Worm (Caenorhabditis elegans) whole organism, L2 larva: ENCODE measurements around the gene pap-2.

ENCODE experiments used
- ama-1 ChIP-seq: fragments of 150-350 bp; optimal IDR thresholded peaks from 2 replicates; lab custom pipeline; 2018; ENCODE audit warnings: inconsistent platforms
- dmd-4 ChIP-seq: sonication (generic microtip); optimal IDR thresholded peaks from 2 replicates; lab custom pipeline; 2017; ENCODE audit warnings: missing biosample characterization, missing genetic modification characterization
- elt-1 ChIP-seq: fragments of 150-350 bp; optimal IDR thresholded peaks from 2 replicates; lab custom pipeline; 2014; ENCODE audit warnings: missing biosample characterization, missing genetic modification characterization
- gmeb-1 ChIP-seq: fragments of 150-350 bp; optimal IDR thresholded peaks from 2 replicates; lab custom pipeline; 2014; ENCODE audit warnings: missing biosample characterization, missing genetic modification characterization
- nhr-11 ChIP-seq: fragments of 150-350 bp; optimal IDR thresholded peaks from 2 replicates; lab custom pipeline; 2014; ENCODE audit warnings: missing biosample characterization, missing genetic modification characterization
- nhr-12 ChIP-seq: fragments of 150-350 bp; optimal IDR thresholded peaks from 2 replicates; lab custom pipeline; 2014; ENCODE audit warnings: missing biosample characterization, missing genetic modification characterization
- nhr-237 ChIP-seq: fragments of 150-350 bp; optimal IDR thresholded peaks from 2 replicates; lab custom pipeline; 2014; ENCODE audit warnings: missing biosample characterization, missing genetic modification characterization
- nhr-25 ChIP-seq: fragments of 150-350 bp; sonication (generic microtip); optimal IDR thresholded peaks from 3 replicates; lab custom pipeline; 2014; ENCODE audit warnings: missing biosample characterization, missing genetic modification characterization
- nhr-77 ChIP-seq: fragments of 150-350 bp; optimal IDR thresholded peaks from 2 replicates; lab custom pipeline; 2014; ENCODE audit warnings: missing biosample characterization, missing genetic modification characterization
- snpc-4 ChIP-seq: fragments of 150-350 bp; optimal IDR thresholded peaks from 2 replicates; lab custom pipeline; 2014; ENCODE audit warnings: missing biosample characterization, missing genetic modification characterization
- ztf-1 ChIP-seq: fragments of 200-800 bp; sonication (Bioruptor generic); conservative IDR thresholded peaks from 2 replicates; pipeline ENCODE4 v1.3.6; 2022; ENCODE audit warnings: missing genetic modification characterization, missing compliant biosample characterization

ce11 chrII:9609296-9609695 is at the start of gene pap-2:
- TF ChIP-seq nhr-11 (no peak), nhr-25 (tag; lab: Kevin White, UChicago) (no peak), elt-1 (tag; lab: Kevin White, UChicago) (no peak), ama-1 (lab: Kevin White, UChicago) (no peak), snpc-4 (tag; lab: Kevin White, UChicago) (no peak), ztf-1 (GFP tag; lab: Robert Waterston, UW) (no peak), nhr-12 (no peak), nhr-77 (tag; lab: Kevin White, UChicago) (no peak), gmeb-1 (tag; lab: Kevin White, UChicago) (no peak), nhr-237 (no peak), dmd-4 (tag; lab: Kevin White, UChicago) (no peak)
